Fruit fly (Drosophila melanogaster): ENCODE measurements around the gene Elp1.

Elp1 gene

DNA sequence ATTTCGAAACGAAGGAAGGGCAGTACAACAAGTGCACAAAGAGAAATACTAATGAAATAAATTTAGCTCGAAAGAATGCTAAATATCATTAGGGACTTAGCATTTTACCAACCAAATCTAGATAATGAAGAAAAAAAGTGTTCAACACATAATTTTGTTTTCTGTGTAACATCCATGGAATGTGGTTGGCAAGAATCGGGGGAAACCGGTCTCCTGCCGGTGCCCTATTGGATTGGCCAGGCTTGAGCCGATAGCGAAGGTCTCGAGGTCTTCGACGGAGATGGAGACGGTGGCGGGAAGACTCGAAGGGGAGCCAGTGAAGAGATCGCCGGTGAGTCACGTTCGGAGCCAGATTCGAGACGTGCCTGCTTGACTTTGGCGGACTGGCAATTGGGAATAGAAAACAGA is 7.0 kb downstream of the Elp1 start (continued):
- TF ChIP-seq stwl (tag; optimal IDR thresholded peaks at IDR 0.05): no peak
- TF ChIP-seq CG10366 (GFP tag; IDR thresholded peaks at IDR 0.05): no peak; the same call in 1 of the 2 replicates
- no peak for TF ChIP-seq MTF-1 (GFP tag; optimal IDR thresholded peaks at IDR 0.05; ENCODE audit: borderline replicate concordance)
- TF ChIP-seq CG13775 (GFP tag; optimal IDR thresholded peaks at IDR 0.05): no peak
- TF ChIP-seq kay (GFP tag; optimal IDR thresholded peaks at IDR 0.05): peak; percentile 57
- TF ChIP-seq CG32767 (GFP tag; IDR thresholded peaks at IDR 0.05): no peak
- peak; percentile 10 for TF ChIP-seq cwo (GFP tag; optimal IDR thresholded peaks at IDR 0.05)
- TF ChIP-seq slbo (GFP tag; IDR thresholded peaks at IDR 0.05): peak; percentile 73
- TF ChIP-seq jumu (GFP tag; optimal IDR thresholded peaks at IDR 0.05): peak; percentile 51
- TF ChIP-seq CG2889 (GFP tag; IDR thresholded peaks at IDR 0.05): no peak
- no peak for TF ChIP-seq schlank (tag; optimal IDR thresholded peaks at IDR 0.05)
- TF ChIP-seq zen2 (GFP tag; IDR thresholded peaks at IDR 0.05; ENCODE audit: partially characterized antibody): no peak
- no peak for TF ChIP-seq luna (GFP tag; optimal IDR thresholded peaks at IDR 0.05)
- no peak for TF ChIP-seq CG16813 (GFP tag; IDR thresholded peaks at IDR 0.05; ENCODE audit: partially characterized antibody)
- no peak for TF ChIP-seq gsb-n (tag; optimal IDR thresholded peaks at IDR 0.05)
- no peak for TF ChIP-seq CG31365 (tag; optimal IDR thresholded peaks at IDR 0.05)
- TF ChIP-seq NK7.1 (GFP tag; optimal IDR thresholded peaks at IDR 0.05): no peak
- no peak for TF ChIP-seq CG1024 (GFP tag; IDR thresholded peaks at IDR 0.05)
- TF ChIP-seq Lpt (GFP tag; optimal IDR thresholded peaks at IDR 0.05): no peak
- no peak for TF ChIP-seq CG10654 (GFP tag; optimal IDR thresholded peaks at IDR 0.05)
- TF ChIP-seq Pdp1 (GFP tag; optimal IDR thresholded peaks at IDR 0.05): peak; percentile 15 to 43
- no peak for TF ChIP-seq Hr39 (optimal IDR thresholded peaks at IDR 0.05)
- TF ChIP-seq row (GFP tag; IDR thresholded peaks at IDR 0.05): peak; percentile 69; the same call in 2 of the 3 replicates
- no peak for TF ChIP-seq CG8765 (GFP tag; IDR thresholded peaks at IDR 0.05)
- no peak for TF ChIP-seq wek (GFP tag; optimal IDR thresholded peaks at IDR 0.05)
- no peak for TF ChIP-seq dan (GFP tag; IDR thresholded peaks at IDR 0.05)
- TF ChIP-seq Ada2b (GFP tag; IDR thresholded peaks at IDR 0.05): no peak
- no peak for TF ChIP-seq CG8944 (GFP tag; optimal IDR thresholded peaks at IDR 0.05)
- 0 out of 2 replicates have a peak, but pooled peaks have one; percentile 17 for TF ChIP-seq Ptx1 (GFP tag; IDR thresholded peaks at IDR 0.05)
- TF ChIP-seq CG10565 (GFP tag; optimal IDR thresholded peaks at IDR 0.05): no peak
- TF ChIP-seq nom (GFP tag; optimal IDR thresholded peaks at IDR 0.05): peak; percentile 84
- TF ChIP-seq CG7786 (GFP tag; optimal IDR thresholded peaks at IDR 0.05): peak; percentile 27
- no peak for TF ChIP-seq ab (GFP tag; optimal IDR thresholded peaks at IDR 0.05)
- TF ChIP-seq lola (GFP tag; optimal IDR thresholded peaks at IDR 0.05): peak in 1 of 3 experiments; percentile 31
- TF ChIP-seq zfh1 (GFP tag; IDR thresholded peaks at IDR 0.05): peak; percentile 60; the same call in 1 of the 3 replicates
- no peak for TF ChIP-seq Gug (GFP tag; IDR thresholded peaks at IDR 0.05)
- no peak for TF ChIP-seq CG12744 (GFP tag; optimal IDR thresholded peaks at IDR 0.05)
- TF ChIP-seq Antp (GFP tag; optimal IDR thresholded peaks at IDR 0.05): no peak
- no peak for TF ChIP-seq fd3F (GFP tag; optimal IDR thresholded peaks at IDR 0.05)
- TF ChIP-seq B-H1 (GFP tag; IDR thresholded peaks at IDR 0.05): no peak
- no peak for TF ChIP-seq en (GFP tag; optimal IDR thresholded peaks at IDR 0.05)
- peak; percentile 41 for TF ChIP-seq CG10979 (tag; optimal IDR thresholded peaks at IDR 0.05)
- no peak for TF ChIP-seq insv (GFP tag; optimal IDR thresholded peaks at IDR 0.05)
- TF ChIP-seq lilli (GFP tag; optimal IDR thresholded peaks at IDR 0.05): peak; percentile 61
- TF ChIP-seq Lim3 (GFP tag; IDR thresholded peaks at IDR 0.05): no peak
- no peak for TF ChIP-seq hb (GFP tag; IDR thresholded peaks at IDR 0.05; ENCODE audit: partially characterized antibody)
- TF ChIP-seq repo (GFP tag; optimal IDR thresholded peaks at IDR 0.05): no peak
- no peak for TF ChIP-seq CG1792 (GFP tag; optimal IDR thresholded peaks at IDR 0.05)
- no peak for TF ChIP-seq CG3847 (GFP tag; IDR thresholded peaks at IDR 0.05)
- no peak for TF ChIP-seq CG34224 (GFP tag; IDR thresholded peaks at IDR 0.05; ENCODE audit: partially characterized antibody)
- TF ChIP-seq CG1233 (GFP tag; optimal IDR thresholded peaks at IDR 0.05): no peak
